Fruit fly (Drosophila melanogaster) whole organism, prepupa: ENCODE results near the gene Sur.

ENCODE experiments used
- CG15336 ChIP-seq: fragments of 200-800 bp; sonication (Bioruptor generic); IDR thresholded peaks from 2 replicates; pipeline ENCODE4 v1.3.6; 2022; ENCODE audit warnings: missing biosample characterization, missing genetic modification characterization
- CG34406 ChIP-seq: fragments of 200-800 bp; sonication (Bioruptor generic); optimal IDR thresholded peaks from 3 replicates; lab custom pipeline; 2016; ENCODE audit warnings: missing biosample characterization, missing genetic modification characterization
- CG3919 ChIP-seq: fragments of 200-800 bp; sonication (Bioruptor generic); optimal IDR thresholded peaks from 3 replicates; lab custom pipeline; 2016; ENCODE audit warnings: missing biosample characterization, missing genetic modification characterization
- CG6792 ChIP-seq: fragments of 200-800 bp; sonication (Bioruptor generic); optimal IDR thresholded peaks from 3 replicates; lab custom pipeline; 2016; ENCODE audit warnings: missing biosample characterization, missing genetic modification characterization
- CG8119 ChIP-seq: fragments of 200-800 bp; sonication (Bioruptor generic); IDR thresholded peaks from 3 replicates; pipeline ENCODE4 v1.3.6; 2022; ENCODE audit warnings: missing biosample characterization, missing genetic modification characterization
- CG8632 ChIP-seq: fragments of 200-800 bp; sonication (Bioruptor generic); optimal IDR thresholded peaks from 3 replicates; lab custom pipeline; 2016; ENCODE audit warnings: missing biosample characterization, missing genetic modification characterization
- svp ChIP-seq: fragments of 200-800 bp; sonication (Bioruptor generic); peaks from one replicate; lab custom pipeline; 2016; ENCODE audit warnings: missing biosample characterization, missing genetic modification characterization
- vri ChIP-seq: fragments of 200-800 bp; sonication (Bioruptor generic); optimal IDR thresholded peaks from 3 replicates; lab custom pipeline; 2016; ENCODE audit warnings: missing biosample characterization, mild to moderate bottlenecking, missing genetic modification characterization

Sur gene

dm6 chr2L:10143334-10143733 lies 55.6 kb downstream of the Sur start (continued):
- TF ChIP-seq CG15336 (GFP tag; lab: Robert Waterston, UW) (no peak), CG34406 (no peak), CG3919 (GFP tag; lab: Kevin White, UChicago) (peak; percentile 57), svp (GFP tag; lab: Kevin White, UChicago) (no peak), CG8119 (GFP tag; lab: Robert Waterston, UW) (no peak), CG6792 (GFP tag; lab: Kevin White, UChicago) (no peak), CG8632 (GFP tag; lab: Kevin White, UChicago) (no peak), vri (GFP tag; lab: Kevin White, UChicago) (no peak)
